Worm (Caenorhabditis elegans): Measurements from ENCODE around the gene F23G4.1.

DNA sequence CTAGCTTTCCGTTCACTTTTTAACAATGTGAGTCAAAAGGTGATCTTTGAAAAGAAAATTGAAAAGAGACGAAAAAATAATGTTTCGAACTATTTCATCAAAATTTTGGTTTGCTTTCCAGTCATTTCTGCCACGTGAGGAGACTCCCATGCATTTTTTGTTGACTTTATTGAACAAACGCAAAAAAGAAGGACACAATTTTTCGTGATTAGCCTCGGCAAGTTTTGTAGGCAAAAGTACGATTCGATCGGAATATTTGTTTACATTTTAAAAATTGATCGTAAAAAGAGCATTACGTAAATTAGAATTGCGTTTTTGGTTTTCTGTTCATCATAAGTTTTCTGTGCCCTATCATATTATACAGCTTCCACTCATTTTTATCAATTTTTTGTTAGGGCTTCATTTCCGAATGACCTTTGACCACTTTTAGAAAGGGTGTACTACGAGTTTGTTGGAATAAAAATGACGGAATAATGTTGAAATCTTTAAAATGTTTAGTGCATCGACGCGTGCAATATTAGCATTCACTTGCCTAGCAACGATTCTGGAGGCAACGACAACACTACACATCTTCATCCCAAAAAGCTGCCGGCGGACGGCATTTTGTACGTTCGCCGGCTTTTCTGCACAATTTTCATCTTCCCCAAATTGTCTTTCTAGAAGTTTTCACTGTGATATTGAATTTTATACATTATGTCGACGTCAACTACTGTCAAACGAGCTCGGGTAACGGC lies 42.1 kb upstream of the F23G4.1 start, which contains the start of gene C56E10.3:
- TF ChIP-seq blmp-1 (tag; optimal IDR thresholded peaks at IDR 0.05; ENCODE audit: insufficient read depth): no peak
- TF ChIP-seq nhr-11 (tag; optimal IDR thresholded peaks at IDR 0.05): no peak
- no peak for TF ChIP-seq nhr-237 (tag; optimal IDR thresholded peaks at IDR 0.05)
- TF ChIP-seq lsy-2 (tag; optimal IDR thresholded peaks at IDR 0.05): no peak
- no peak for TF ChIP-seq ama-1 (optimal IDR thresholded peaks at IDR 0.05)
- TF ChIP-seq unc-62 (GFP tag; optimal IDR thresholded peaks at IDR 0.05): no peak
